Fruit fly (Drosophila melanogaster) whole organism, embryonic: ENCODE data around the gene gfzf.

Experiments used
- ATbp ChIP-seq: fragments of 200-800 bp; sonication (Bioruptor generic); optimal IDR thresholded peaks from 2 replicates; lab custom pipeline; 2017; ENCODE audit warnings: missing biosample characterization, mild to moderate bottlenecking, missing genetic modification characterization, missing genetic modification reagents
- CG10462 ChIP-seq: fragments of 200-800 bp; sonication (Bioruptor generic); optimal IDR thresholded peaks from 2 replicates; lab custom pipeline; 2016; ENCODE audit warnings: missing biosample characterization, missing genetic modification characterization
- CG10979 ChIP-seq: fragments of 200-800 bp; sonication (Bioruptor generic); optimal IDR thresholded peaks from 2 replicates; lab custom pipeline; 2018; ENCODE audit warnings: missing biosample characterization, mild to moderate bottlenecking, missing genetic modification characterization, moderate library complexity
- CG11696 ChIP-seq: fragments of 200-800 bp; sonication (Bioruptor generic); IDR thresholded peaks from 2 replicates; pipeline ENCODE4 v1.3.6; 2022; ENCODE audit warnings: missing biosample characterization, missing genetic modification characterization
- CG12071 ChIP-seq: fragments of 200-800 bp; sonication (Bioruptor generic); optimal IDR thresholded peaks from 3 replicates; lab custom pipeline; 2018; ENCODE audit warnings: missing biosample characterization, mild to moderate bottlenecking, missing genetic modification characterization
- CG12744 ChIP-seq: fragments of 200-800 bp; sonication (Bioruptor generic); optimal IDR thresholded peaks from 2 replicates; lab custom pipeline; 2016; ENCODE audit warnings: missing biosample characterization, missing genetic modification characterization
- CG12769 ChIP-seq: fragments of 200-800 bp; sonication (Bioruptor generic); optimal IDR thresholded peaks from 2 replicates; lab custom pipeline; 2019; ENCODE audit warnings: missing biosample characterization, mild to moderate bottlenecking, missing genetic modification characterization, moderate library complexity
- CG13775 ChIP-seq: fragments of 200-800 bp; sonication (Bioruptor generic); optimal IDR thresholded peaks from 3 replicates; lab custom pipeline; 2017; ENCODE audit warnings: missing biosample characterization, mild to moderate bottlenecking, missing genetic modification characterization
- CG15601 ChIP-seq: fragments of 200-800 bp; sonication (Bioruptor generic); optimal IDR thresholded peaks from 3 replicates; lab custom pipeline; 2019; ENCODE audit warnings: missing biosample characterization, mild to moderate bottlenecking, missing genetic modification characterization, moderate library complexity
- CG17361 ChIP-seq: fragments of 200-800 bp; sonication (Bioruptor generic); IDR thresholded peaks from 3 replicates; pipeline ENCODE4 v1.3.6; 2022; ENCODE audit warnings: missing biosample characterization, missing genetic modification characterization
- CG17912 ChIP-seq: fragments of 200-800 bp; sonication (Bioruptor generic); optimal IDR thresholded peaks from 2 replicates; lab custom pipeline; 2018; ENCODE audit warnings: missing biosample characterization, mild to moderate bottlenecking, missing genetic modification characterization
- CG2199 ChIP-seq: fragments of 200-800 bp; sonication (Bioruptor generic); IDR thresholded peaks from 3 replicates; pipeline ENCODE4 v1.3.6; 2022; ENCODE audit warnings: missing biosample characterization, missing genetic modification characterization
- CG32767 ChIP-seq: fragments of 200-800 bp; sonication (Bioruptor generic); IDR thresholded peaks from 2 replicates; pipeline ENCODE4 v1.3.6; 2022; ENCODE audit warnings: missing biosample characterization, missing genetic modification characterization
- CG42726 ChIP-seq: fragments of 200-800 bp; sonication (Bioruptor generic); IDR thresholded peaks from 2 replicates; pipeline ENCODE4 v1.3.6; 2022; ENCODE audit warnings: missing biosample characterization, missing genetic modification characterization; ENCODE audit not compliant: partially characterized antibody
- CG4282 ChIP-seq: fragments of 200-800 bp; sonication (Bioruptor generic); optimal IDR thresholded peaks from 2 replicates; lab custom pipeline; 2016; ENCODE audit warnings: missing biosample characterization, missing genetic modification characterization
- CG43689 ChIP-seq: fragments of 200-800 bp; sonication (Bioruptor generic); IDR thresholded peaks from 2 replicates; pipeline ENCODE4 v1.3.6; 2022; ENCODE audit warnings: missing biosample characterization, missing genetic modification characterization
- CG7987 ChIP-seq: fragments of 200-800 bp; sonication (Bioruptor generic); optimal IDR thresholded peaks from 2 replicates; lab custom pipeline; 2018; ENCODE audit warnings: missing biosample characterization, mild to moderate bottlenecking, missing genetic modification characterization, moderate library complexity
- CG8281 ChIP-seq: fragments of 200-800 bp; sonication (Bioruptor generic); optimal IDR thresholded peaks from 2 replicates; lab custom pipeline; 2018; ENCODE audit warnings: missing biosample characterization, mild to moderate bottlenecking, missing genetic modification characterization, moderate library complexity
- CG8359 ChIP-seq: fragments of 200-800 bp; sonication (Bioruptor generic); optimal IDR thresholded peaks from 2 replicates; lab custom pipeline; 2017; ENCODE audit warnings: missing biosample characterization, mild to moderate bottlenecking, missing genetic modification characterization, borderline replicate concordance
- CG9797 ChIP-seq: fragments of 200-800 bp; sonication (Bioruptor generic); optimal IDR thresholded peaks from 3 replicates; lab custom pipeline; 2018; ENCODE audit warnings: missing biosample characterization, mild to moderate bottlenecking, missing genetic modification characterization
- CoRest ChIP-seq: fragments of 200-800 bp; sonication (Bioruptor generic); optimal IDR thresholded peaks from 3 replicates; lab custom pipeline; 2018; ENCODE audit warnings: missing biosample characterization, mild to moderate bottlenecking, missing genetic modification characterization, moderate library complexity
- Ets65A ChIP-seq: fragments of 200-800 bp; sonication (Bioruptor generic); peaks from one replicate; lab custom pipeline; 2016; ENCODE audit warnings: missing biosample characterization, missing genetic modification characterization
- HmgZ ChIP-seq: fragments of 200-800 bp; sonication (Bioruptor generic); optimal IDR thresholded peaks from 2 replicates; lab custom pipeline; 2018; ENCODE audit warnings: missing biosample characterization, mild to moderate bottlenecking, missing genetic modification characterization
- Hr3 ChIP-seq: fragments of 200-800 bp; sonication (Bioruptor generic); optimal IDR thresholded peaks from 3 replicates; lab custom pipeline; 2016; ENCODE audit warnings: missing biosample characterization, missing genetic modification characterization
- Hr78 ChIP-seq, 2 experiments: fragments of 200-800 bp in 1 of 2; fragments of >200 bp in 1 of 2; sonication (Bioruptor generic) in 1 of 2; optimal IDR thresholded peaks; 2 replicates each; lab custom pipeline; 2017 to 2019; ENCODE audit warnings: missing biosample characterization in 2 of 2, missing genetic modification characterization in 2 of 2, mild to moderate bottlenecking in 1 of 2, moderate library complexity in 1 of 2
- Hsf ChIP-seq: fragments of 200-800 bp; sonication (Bioruptor generic); optimal IDR thresholded peaks from 3 replicates; lab custom pipeline; 2016; ENCODE audit warnings: missing biosample characterization, missing genetic modification characterization
- MTF-1 ChIP-seq: fragments of 200-800 bp; sonication (Bioruptor generic); optimal IDR thresholded peaks from 2 replicates; lab custom pipeline; 2018; ENCODE audit warnings: missing biosample characterization, mild to moderate bottlenecking, missing genetic modification characterization, borderline replicate concordance
- Mad ChIP-seq: fragments of 200-800 bp; sonication (Bioruptor generic); optimal IDR thresholded peaks from 2 replicates; lab custom pipeline; 2016; ENCODE audit warnings: missing biosample characterization, missing genetic modification characterization
- Meics ChIP-seq: fragments of 200-800 bp; sonication (Bioruptor generic); optimal IDR thresholded peaks from 2 replicates; lab custom pipeline; 2017; ENCODE audit warnings: missing biosample characterization, mild to moderate bottlenecking, missing genetic modification characterization
- Ssrp ChIP-seq: fragments of 200-800 bp; sonication (Bioruptor generic); optimal IDR thresholded peaks from 2 replicates; lab custom pipeline; 2018; ENCODE audit warnings: missing biosample characterization, mild to moderate bottlenecking, missing genetic modification characterization, moderate library complexity
- Xbp1 ChIP-seq: fragments of 200-800 bp; sonication (Bioruptor generic); optimal IDR thresholded peaks from 3 replicates; lab custom pipeline; 2016; ENCODE audit warnings: missing biosample characterization, mild to moderate bottlenecking, missing genetic modification characterization
- Xrp1 ChIP-seq: fragments of 200-800 bp; sonication (Bioruptor generic); IDR thresholded peaks from 2 replicates; pipeline ENCODE4 v1.3.6; 2022; ENCODE audit warnings: missing biosample characterization, missing genetic modification characterization
- al ChIP-seq: fragments of 200-800 bp; sonication (Bioruptor generic); IDR thresholded peaks from 2 replicates; pipeline ENCODE4 v1.3.6; 2022; ENCODE audit warnings: missing biosample characterization, missing genetic modification characterization
- ase ChIP-seq: fragments of 200-800 bp; sonication (Bioruptor generic); IDR thresholded peaks from 3 replicates; pipeline ENCODE4 v1.3.6; 2022; ENCODE audit warnings: missing biosample characterization, missing genetic modification characterization
- dmrt11E ChIP-seq: fragments of 200-800 bp; sonication (Bioruptor generic); optimal IDR thresholded peaks from 3 replicates; lab custom pipeline; 2018; ENCODE audit warnings: missing biosample characterization, mild to moderate bottlenecking, missing genetic modification characterization, moderate library complexity
- dmrt99B ChIP-seq: fragments of 200-800 bp; sonication (Bioruptor generic); optimal IDR thresholded peaks from 2 replicates; lab custom pipeline; 2018; ENCODE audit warnings: missing biosample characterization, mild to moderate bottlenecking, missing genetic modification characterization, moderate library complexity
- fd102C ChIP-seq: fragments of 200-800 bp; sonication (Bioruptor generic); optimal IDR thresholded peaks from 2 replicates; lab custom pipeline; 2018; ENCODE audit warnings: missing biosample characterization, mild to moderate bottlenecking, missing genetic modification characterization, moderate library complexity
- lbe ChIP-seq: fragments of 200-800 bp; sonication (Bioruptor generic); optimal IDR thresholded peaks from 2 replicates; lab custom pipeline; 2016; ENCODE audit warnings: missing biosample characterization, mild to moderate bottlenecking, missing genetic modification characterization
- nerfin-2 ChIP-seq: fragments of 200-800 bp; sonication (Bioruptor generic); IDR thresholded peaks from 2 replicates; pipeline ENCODE4 v1.3.6; 2022; ENCODE audit warnings: missing biosample characterization, missing genetic modification characterization; ENCODE audit not compliant: partially characterized antibody
- pho ChIP-seq: fragments of 200-800 bp; sonication (Bioruptor generic); optimal IDR thresholded peaks from 2 replicates; lab custom pipeline; 2016; ENCODE audit warnings: missing biosample characterization, missing genetic modification characterization
- prd ChIP-seq, 3 experiments: fragments of >200 bp in 2 of 3; fragments of 200-800 bp in 1 of 3; sonication (Bioruptor generic) in 1 of 3; optimal IDR thresholded peaks in 2 of 3; IDR thresholded peaks in 1 of 3; 2 replicates in 2 of 3; 3 replicates in 1 of 3; pipeline versions ENCODE4 v1.3.6 to Lab custom; 2017 to 2022; ENCODE audit warnings: missing biosample characterization in 1 of 3, missing genetic modification characterization in 1 of 3
- pum ChIP-seq: fragments of 200-800 bp; sonication (Bioruptor generic); optimal IDR thresholded peaks from 2 replicates; lab custom pipeline; 2016; ENCODE audit warnings: missing biosample characterization, missing genetic modification characterization
- stc ChIP-seq: fragments of 200-800 bp; sonication (Bioruptor generic); IDR thresholded peaks from 2 replicates; pipeline ENCODE4 v1.3.6; 2022; ENCODE audit warnings: missing biosample characterization, missing genetic modification characterization
- tin ChIP-seq: fragments of 200-800 bp; sonication (Bioruptor generic); optimal IDR thresholded peaks from 3 replicates; lab custom pipeline; 2016; ENCODE audit warnings: missing biosample characterization, missing genetic modification characterization
- vvl ChIP-seq: fragments of 200-800 bp; sonication (Bioruptor generic); IDR thresholded peaks from 2 replicates; pipeline ENCODE4 v1.3.6; 2022; ENCODE audit warnings: missing biosample characterization, missing genetic modification characterization
- zfh1 ChIP-seq: fragments of 200-800 bp; sonication (Bioruptor generic); IDR thresholded peaks from 3 replicates; pipeline ENCODE4 v1.3.6; 2022; ENCODE audit warnings: missing biosample characterization, missing genetic modification characterization

gfzf gene

DNA sequence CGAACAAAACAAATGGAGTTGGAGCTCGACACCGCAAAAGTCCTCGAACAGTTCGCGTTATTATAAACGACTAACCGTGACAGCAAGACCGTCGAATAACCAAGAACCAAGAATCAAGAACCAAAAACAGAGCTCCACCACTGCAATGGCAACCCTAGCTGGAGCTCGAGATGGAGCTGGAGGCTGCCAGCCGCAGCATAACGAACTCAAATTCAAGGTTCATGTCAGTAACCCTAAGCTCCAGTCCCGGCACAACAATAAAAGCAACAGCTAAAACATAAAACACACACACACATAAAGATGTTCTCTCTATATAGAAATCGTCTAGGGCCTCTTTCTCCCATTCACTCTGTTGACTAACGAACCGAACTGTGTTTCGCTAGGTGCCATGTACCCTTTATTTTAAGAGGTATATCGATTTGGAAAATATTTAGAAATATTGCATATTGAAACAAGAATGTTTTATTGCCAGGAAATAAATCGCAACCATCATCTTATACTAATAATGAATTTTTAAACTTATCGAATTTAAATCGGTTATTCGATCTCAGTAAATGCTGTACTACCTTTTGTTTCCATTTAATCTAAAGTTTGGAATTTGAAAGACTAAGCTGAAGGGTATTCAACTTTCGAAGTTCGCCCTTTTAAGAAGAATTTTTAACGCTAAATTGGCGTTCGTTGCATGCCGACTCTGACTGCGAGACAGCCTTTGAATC lies 20.8 kb upstream of the gfzf start (continued):
- TF ChIP-seq nerfin-2 (GFP tag; lab: Robert Waterston, UW) (no peak), CG9797 (GFP tag; lab: Kevin White, UChicago) (no peak), stc (GFP tag; lab: Robert Waterston, UW) (no peak), Meics (GFP tag; lab: Kevin White, UChicago) (no peak), CG10979 (tag; lab: Kevin White, UChicago) (peak; percentile 62), CG10462 (GFP tag; lab: Kevin White, UChicago) (no peak), CG15601 (tag; lab: Kevin White, UChicago) (peak; percentile 28), CG11696 (GFP tag; lab: Robert Waterston, UW) (no peak), pum (GFP tag; lab: Kevin White, UChicago) (no peak), CG7987 (GFP tag; lab: Kevin White, UChicago) (no peak), CG2199 (GFP tag; lab: Robert Waterston, UW) (no peak), CG8359 (GFP tag; lab: Kevin White, UChicago) (no peak), CG12769 (tag; lab: Kevin White, UChicago) (no peak), CG8281 (tag; lab: Kevin White, UChicago) (no peak), lbe (no peak), Xbp1 (GFP tag; lab: Kevin White, UChicago) (peak; percentile 5), fd102C (GFP tag; lab: Kevin White, UChicago) (no peak), Mad (GFP tag; lab: Kevin White, UChicago) (no peak), tin (peak; percentile 2), CG12744 (no peak), ase (GFP tag; lab: Robert Waterston, UW) (no peak), dmrt99B (tag; lab: Kevin White, UChicago) (peak; percentile 0), Hr78 (GFP tag; optimal IDR thresholded peaks at IDR 0.05; lab: Kevin White, UChicago) (no peak), Ets65A (GFP tag; lab: Kevin White, UChicago) (peak; percentile 91), Ssrp (tag; lab: Kevin White, UChicago) (peak; percentile 34), zfh1 (GFP tag; lab: Robert Waterston, UW) (peak; percentile 57; the same call in 2 of the 3 replicates), HmgZ (tag; lab: Kevin White, UChicago) (no peak), pho (no peak), dmrt11E (peak; percentile 59), Xrp1 (GFP tag; lab: Robert Waterston, UW) (peak; percentile 43; the same call in 1 of the 2 replicates), CoRest (tag; lab: Kevin White, UChicago) (peak; percentile 11), CG17361 (GFP tag; lab: Robert Waterston, UW) (no peak), CG17912 (no peak), MTF-1 (GFP tag; lab: Kevin White, UChicago) (no peak), al (GFP tag; lab: Robert Waterston, UW) (no peak), CG4282 (GFP tag; lab: Kevin White, UChicago) (no peak), CG12071 (no peak), prd (optimal IDR thresholded peaks at IDR 0.05; lab: Kevin White, UChicago) (no peak), prd (GFP tag; IDR thresholded peaks at IDR 0.05; lab: Robert Waterston, UW) (peak; percentile 18; the same call in 1 of the 3 replicates), CG43689 (GFP tag; lab: Robert Waterston, UW) (no peak), CG13775 (GFP tag; lab: Kevin White, UChicago) (no peak), ATbp (no peak), CG42726 (no peak), Hsf (GFP tag; lab: Kevin White, UChicago) (peak; percentile 20), Hr3 (no peak), CG32767 (no peak), vvl (0 out of 2 replicates have a peak, but pooled peaks have one; percentile 23)
- TF ChIP-seq, all 482 proteins: peak for 32
